Fruit fly (Drosophila melanogaster) whole organism, wandering third instar larva: Measurements from ENCODE around the gene CG17726.
A peak's percentile ranks its signal among the peaks of the same experiment; 100 is the strongest.

Source experiments
- Abd-B ChIP-seq: fragments of >200 bp; optimal IDR thresholded peaks from 2 replicates; lab custom pipeline; 2017; ENCODE audit warnings: missing biosample characterization, missing genetic modification characterization
- CG32264 ChIP-seq: fragments of 200-800 bp; sonication (Bioruptor generic); optimal IDR thresholded peaks from 2 replicates; lab custom pipeline; 2016; ENCODE audit warnings: missing biosample characterization, missing genetic modification characterization
- CG9705 ChIP-seq: fragments of 200-800 bp; sonication (Bioruptor generic); optimal IDR thresholded peaks from 2 replicates; lab custom pipeline; 2018; ENCODE audit warnings: missing biosample characterization, mild to moderate bottlenecking, missing genetic modification characterization
- CrebA ChIP-seq: fragments of 200-800 bp; sonication (Bioruptor generic); optimal IDR thresholded peaks from 2 replicates; lab custom pipeline; 2016; ENCODE audit warnings: missing biosample characterization, mild to moderate bottlenecking, missing genetic modification characterization, borderline replicate concordance
- Dfd ChIP-seq: fragments of >200 bp; optimal IDR thresholded peaks from 2 replicates; lab custom pipeline; 2017; ENCODE audit warnings: missing biosample characterization, missing genetic modification characterization
- Dif ChIP-seq: fragments of 200-275, 200-300 bp; sonication (Bioruptor generic); optimal IDR thresholded peaks from 2 replicates; lab custom pipeline; 2018; ENCODE audit warnings: missing biosample characterization, missing genetic modification characterization; ENCODE audit not compliant: partially characterized antibody
- GATAd ChIP-seq: sonication (Bioruptor generic); optimal IDR thresholded peaks from 2 replicates; lab custom pipeline; 2016; ENCODE audit warnings: missing biosample characterization, missing genetic modification characterization
- HLH106 ChIP-seq: fragments of 200-800 bp; optimal IDR thresholded peaks from 3 replicates; lab custom pipeline; 2019; ENCODE audit warnings: missing biosample characterization, mild to moderate bottlenecking, missing genetic modification characterization, moderate library complexity
- Hnf4 ChIP-seq: fragments of 200-800 bp; sonication (Bioruptor generic); optimal IDR thresholded peaks from 2 replicates; lab custom pipeline; 2016; ENCODE audit warnings: missing biosample characterization, mild to moderate bottlenecking, missing genetic modification characterization
- Hr78 ChIP-seq: fragments of >200 bp; optimal IDR thresholded peaks from 2 replicates; lab custom pipeline; 2017; ENCODE audit warnings: missing biosample characterization, missing genetic modification characterization
- Hr83 ChIP-seq: fragments of 200-300 bp; sonication (Bioruptor generic); optimal IDR thresholded peaks from 2 replicates; lab custom pipeline; 2016; ENCODE audit warnings: missing biosample characterization, mild to moderate bottlenecking, missing genetic modification characterization, moderate library complexity; ENCODE audit not compliant: poor library complexity, severe bottlenecking
- Jra ChIP-seq: sonication (Bioruptor generic); optimal IDR thresholded peaks from 2 replicates; lab custom pipeline; 2016; ENCODE audit warnings: missing biosample characterization, missing genetic modification characterization
- Mio ChIP-seq: sonication (Bioruptor generic); optimal IDR thresholded peaks from 2 replicates; lab custom pipeline; 2016; ENCODE audit warnings: missing biosample characterization, missing genetic modification characterization
- Myc ChIP-seq: fragments of >200 bp; optimal IDR thresholded peaks from 2 replicates; lab custom pipeline; 2017
- N ChIP-seq: fragments of >200 bp; optimal IDR thresholded peaks from 2 replicates; lab custom pipeline; 2018; ENCODE audit warnings: missing biosample characterization, missing external identifiers, missing genetic modification characterization
- OdsH ChIP-seq: fragments of 200-800 bp; sonication (Bioruptor generic); optimal IDR thresholded peaks from 2 replicates; lab custom pipeline; 2016; ENCODE audit warnings: missing biosample characterization, mild to moderate bottlenecking, missing genetic modification characterization
- Rel ChIP-seq, 2 experiments: fragments of 200-800 bp; sonication (Bioruptor generic) in 1 of 2; optimal IDR thresholded peaks; 2 replicates in 1 of 2; 3 replicates in 1 of 2; lab custom pipeline; 2016 to 2019; ENCODE audit warnings: mild to moderate bottlenecking in 2 of 2, missing biosample characterization in 2 of 2, missing genetic modification characterization in 2 of 2, moderate library complexity in 1 of 2
- Sp1 ChIP-seq: fragments of 200-800 bp; sonication (Bioruptor generic); optimal IDR thresholded peaks from 3 replicates; lab custom pipeline; 2019; ENCODE audit warnings: missing biosample characterization, mild to moderate bottlenecking, missing genetic modification characterization, moderate library complexity
- Vsx2 ChIP-seq: fragments of 200-300, 225-300 bp; sonication (Bioruptor generic); optimal IDR thresholded peaks from 2 replicates; lab custom pipeline; 2018; ENCODE audit warnings: missing biosample characterization, missing genetic modification characterization; ENCODE audit not compliant: partially characterized antibody
- br ChIP-seq: fragments of 200-800 bp; sonication (Bioruptor generic); optimal IDR thresholded peaks from 2 replicates; lab custom pipeline; 2016; ENCODE audit warnings: missing biosample characterization, missing genetic modification characterization
- brk ChIP-seq: fragments of 200-800 bp; sonication (Bioruptor generic); optimal IDR thresholded peaks from 2 replicates; lab custom pipeline; 2016; ENCODE audit warnings: missing biosample characterization, mild to moderate bottlenecking, missing genetic modification characterization
- dl ChIP-seq, 2 experiments: fragments of 175-275, 200-275 bp in 1 of 2; fragments of 200-275 bp in 1 of 2; sonication (Bioruptor generic); optimal IDR thresholded peaks; lab custom pipeline; 2018; ENCODE audit warnings: mild to moderate bottlenecking in 2 of 2, missing biosample characterization in 2 of 2, missing genetic modification characterization in 2 of 2, moderate library complexity in 2 of 2; ENCODE audit not compliant: partially characterized antibody in 2 of 2, insufficient read depth in 1 of 2
- dmrt93B ChIP-seq: fragments of 200-800 bp; sonication (Bioruptor generic); optimal IDR thresholded peaks from 2 replicates; lab custom pipeline; 2018; ENCODE audit warnings: missing biosample characterization, mild to moderate bottlenecking, missing genetic modification characterization
- dsf ChIP-seq: sonication (Bioruptor generic); optimal IDR thresholded peaks from 2 replicates; lab custom pipeline; 2016; ENCODE audit warnings: missing biosample characterization, missing genetic modification characterization, borderline replicate concordance
- ey ChIP-seq: fragments of 200-800 bp; sonication (Bioruptor generic); optimal IDR thresholded peaks from 2 replicates; lab custom pipeline; 2016; ENCODE audit warnings: missing biosample characterization, missing genetic modification characterization
- foxo ChIP-seq, 2 experiments: fragments of 200-800 bp; sonication (Bioruptor generic); optimal IDR thresholded peaks; 2 replicates in 1 of 2; 3 replicates in 1 of 2; lab custom pipeline; 2016 to 2017; ENCODE audit warnings: missing biosample characterization in 2 of 2, missing genetic modification characterization in 2 of 2
- fru ChIP-seq: fragments of 200-800 bp; sonication (Bioruptor generic); optimal IDR thresholded peaks from 3 replicates; lab custom pipeline; 2016; ENCODE audit warnings: missing biosample characterization, mild to moderate bottlenecking, missing genetic modification characterization
- h ChIP-seq: fragments of 200-800 bp; sonication (Bioruptor generic); optimal IDR thresholded peaks from 3 replicates; lab custom pipeline; 2016; ENCODE audit warnings: missing biosample characterization, mild to moderate bottlenecking, missing genetic modification characterization
- jim ChIP-seq: fragments of 175-275, 200-325 bp; sonication (Bioruptor generic); optimal IDR thresholded peaks from 2 replicates; lab custom pipeline; 2016; ENCODE audit warnings: missing biosample characterization, mild to moderate bottlenecking, missing genetic modification characterization
- lola ChIP-seq: fragments of >200 bp; optimal IDR thresholded peaks from 2 replicates; lab custom pipeline; 2017; ENCODE audit warnings: missing biosample characterization, missing genetic modification characterization
- pan ChIP-seq: fragments of >200 bp; optimal IDR thresholded peaks from 2 replicates; lab custom pipeline; 2017
- psq ChIP-seq: fragments of 200-800 bp; sonication (Bioruptor generic); optimal IDR thresholded peaks from 3 replicates; lab custom pipeline; 2017; ENCODE audit warnings: missing biosample characterization, mild to moderate bottlenecking, missing genetic modification characterization, moderate library complexity
- rgr ChIP-seq: fragments of 200-800 bp; sonication (Bioruptor generic); optimal IDR thresholded peaks from 3 replicates; lab custom pipeline; 2016; ENCODE audit warnings: missing biosample characterization, mild to moderate bottlenecking, missing genetic modification characterization
- sage ChIP-seq: fragments of 200-800 bp; sonication (Bioruptor generic); optimal IDR thresholded peaks from 2 replicates; lab custom pipeline; 2016; ENCODE audit warnings: missing biosample characterization, mild to moderate bottlenecking, missing genetic modification characterization
- sv ChIP-seq: fragments of 200-800 bp; sonication (Bioruptor generic); optimal IDR thresholded peaks from 3 replicates; lab custom pipeline; 2016; ENCODE audit warnings: missing biosample characterization, missing genetic modification characterization
- tai ChIP-seq: sonication (Bioruptor generic); optimal IDR thresholded peaks from 2 replicates; lab custom pipeline; 2016; ENCODE audit warnings: missing biosample characterization, missing genetic modification characterization
- usp ChIP-seq: fragments of >200 bp; optimal IDR thresholded peaks from 2 replicates; lab custom pipeline; 2017; ENCODE audit warnings: missing biosample characterization, missing genetic modification characterization
- woc ChIP-seq: sonication (Bioruptor generic); optimal IDR thresholded peaks from 2 replicates; lab custom pipeline; 2016; ENCODE audit warnings: missing biosample characterization, mild to moderate bottlenecking, missing genetic modification characterization

Gene CG17726

DNA sequence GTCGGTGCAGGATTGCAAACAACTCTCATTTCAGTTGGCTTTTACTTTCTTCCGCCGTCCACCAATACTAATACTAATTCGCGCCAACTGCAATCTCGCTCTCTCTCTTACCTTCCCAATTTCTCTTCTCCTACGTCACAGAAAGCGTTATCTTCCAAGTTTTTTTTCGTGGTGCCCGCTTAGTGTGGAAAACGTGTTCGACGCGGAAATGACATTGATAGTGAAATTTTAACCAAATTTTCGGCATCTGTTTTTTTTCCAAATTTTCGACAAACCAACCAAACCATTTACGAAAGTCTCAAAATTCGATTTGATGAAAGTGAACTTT lies 29.2 kb upstream of the CG17726 start, which contains the start of gene cu:
TSS of gene cu (plus strand) at position 204 of the 328 bp plus-strand sequence.
- peak; percentile 62 for TF ChIP-seq Dif
- TF ChIP-seq rgr, result no peak
- TF ChIP-seq foxo (GFP tag; optimal IDR thresholded peaks at IDR 0.05; lab: Kevin White, UChicago), result no peak
- no peak for TF ChIP-seq Hnf4
- TF ChIP-seq Vsx2 (GFP tag; lab: Kevin White, UChicago), result peak; percentile 12
- TF ChIP-seq fru (GFP tag; lab: Kevin White, UChicago), result no peak
- no peak for TF ChIP-seq psq (GFP tag; lab: Kevin White, UChicago)
- TF ChIP-seq brk (GFP tag; lab: Kevin White, UChicago), result peak; percentile 60
- no peak for TF ChIP-seq Myc (lab: Kevin White, UChicago)
- TF ChIP-seq dsf (GFP tag; lab: Kevin White, UChicago), result no peak
- TF ChIP-seq sv (GFP tag; lab: Kevin White, UChicago), result peak; percentile 32
- TF ChIP-seq tai (GFP tag; lab: Kevin White, UChicago), result no peak
- peak; percentile 86 for TF ChIP-seq Jra (GFP tag; lab: Kevin White, UChicago)
- TF ChIP-seq Hr83, result no peak
- TF ChIP-seq usp (GFP tag; lab: Kevin White, UChicago), result no peak
- TF ChIP-seq dl (GFP tag; optimal IDR thresholded peaks at IDR 0.05; lab: Kevin White, UChicago; ENCODE audit: insufficient read depth in 1 of 2, partially characterized antibody in 2 of 2), result peak; percentile 76 to 82

DNA sequence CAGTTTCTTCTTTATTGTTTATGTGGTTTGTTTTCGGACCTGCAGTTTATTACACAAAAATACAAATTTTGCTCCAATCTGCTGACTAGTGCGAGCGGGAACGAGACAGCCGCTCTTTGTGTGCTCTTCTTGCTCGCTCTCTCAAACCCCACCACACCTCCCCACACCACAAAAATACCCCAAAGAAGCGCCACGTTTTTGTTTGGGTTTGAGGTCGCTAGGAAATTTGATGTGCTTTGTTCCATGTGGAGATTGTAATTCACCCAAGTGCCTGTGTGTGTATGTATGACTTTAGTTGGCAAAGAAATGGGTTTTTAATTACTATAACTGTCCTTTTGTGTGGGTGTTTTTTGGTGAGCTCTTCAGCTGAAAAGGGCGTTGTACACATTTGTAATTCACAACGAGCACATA lies 28.5 kb upstream of the CG17726 start:
- TF ChIP-seq woc (GFP tag; lab: Kevin White, UChicago) (peak; percentile 79), Abd-B (GFP tag; lab: Kevin White, UChicago) (no peak), CrebA (peak; percentile 84), N (GFP tag; lab: Kevin White, UChicago) (no peak), Vsx2 (GFP tag; lab: Kevin White, UChicago) (peak; percentile 8), GATAd (no peak), foxo (GFP tag; optimal IDR thresholded peaks at IDR 0.05; lab: Kevin White, UChicago) (peak in 1 of 2 experiments; percentile 9), rgr (peak; percentile 21), lola (GFP tag; lab: Kevin White, UChicago) (no peak), CG9705 (no peak), pan (lab: Kevin White, UChicago) (no peak), Hr78 (no peak), Jra (GFP tag; lab: Kevin White, UChicago) (no peak), jim (GFP tag; lab: Kevin White, UChicago) (no peak), fru (GFP tag; lab: Kevin White, UChicago) (no peak), ey (no peak), CG32264 (GFP tag; lab: Kevin White, UChicago) (no peak), Dif (peak; percentile 19), Mio (no peak), brk (GFP tag; lab: Kevin White, UChicago) (no peak), Hr83 (no peak), Myc (lab: Kevin White, UChicago) (no peak), dsf (GFP tag; lab: Kevin White, UChicago) (no peak), Dfd (GFP tag; lab: Kevin White, UChicago) (no peak), sv (GFP tag; lab: Kevin White, UChicago) (no peak), HLH106 (tag; lab: Kevin White, UChicago) (peak; percentile 21), Sp1 (GFP tag; lab: Kevin White, UChicago) (no peak), psq (GFP tag; lab: Kevin White, UChicago) (peak; percentile 48), tai (GFP tag; lab: Kevin White, UChicago) (no peak), sage (no peak), dmrt93B (GFP tag; lab: Kevin White, UChicago) (no peak), dl (GFP tag; optimal IDR thresholded peaks at IDR 0.05; lab: Kevin White, UChicago; ENCODE audit: insufficient read depth in 1 of 2, partially characterized antibody in 2 of 2) (peak; percentile 12 to 53), Rel (GFP tag; optimal IDR thresholded peaks at IDR 0.05; lab: Kevin White, UChicago) (no peak), Rel (tag; optimal IDR thresholded peaks at IDR 0.05; lab: Kevin White, UChicago) (peak; percentile 75), usp (GFP tag; lab: Kevin White, UChicago) (no peak), h (GFP tag; lab: Kevin White, UChicago) (peak; percentile 29), OdsH (no peak), Hnf4 (peak; percentile 5), br (GFP tag; lab: Kevin White, UChicago) (peak; percentile 38)
